Fruit fly (Drosophila melanogaster) whole organism, pupa: ENCODE measurements around the gene CG9743.

ENCODE experiments used
- CG10348 ChIP-seq: fragments of 200-800 bp; sonication (Bioruptor generic); IDR thresholded peaks from 2 replicates; pipeline ENCODE4 v1.3.6; 2022; ENCODE audit warnings: missing biosample characterization, missing genetic modification characterization
- CG12605 ChIP-seq: fragments of 200-800 bp; sonication (Bioruptor generic); IDR thresholded peaks from 2 replicates; pipeline ENCODE4 v1.3.6; 2022; ENCODE audit warnings: missing biosample characterization, missing genetic modification characterization
- CG13204 ChIP-seq: fragments of 200-800 bp; sonication (Bioruptor generic); optimal IDR thresholded peaks from 2 replicates; lab custom pipeline; 2018; ENCODE audit warnings: missing biosample characterization, mild to moderate bottlenecking, missing genetic modification characterization, moderate library complexity
- CG14655 ChIP-seq: fragments of 200-800 bp; sonication (Bioruptor generic); optimal IDR thresholded peaks from 3 replicates; lab custom pipeline; 2017; ENCODE audit warnings: mild to moderate bottlenecking, missing biosample characterization, missing genetic modification reagents, missing genetic modification characterization
- CG15710 ChIP-seq: fragments of 200-800 bp; sonication (Bioruptor generic); optimal IDR thresholded peaks from 2 replicates; lab custom pipeline; 2018; ENCODE audit warnings: missing biosample characterization, mild to moderate bottlenecking, missing genetic modification characterization, moderate library complexity
- CG17806 ChIP-seq: fragments of 200-800 bp; sonication (Bioruptor generic); optimal IDR thresholded peaks from 2 replicates; lab custom pipeline; 2018; ENCODE audit warnings: missing biosample characterization, mild to moderate bottlenecking, missing genetic modification characterization, moderate library complexity
- CG32121 ChIP-seq: fragments of 200-800 bp; sonication (Bioruptor generic); IDR thresholded peaks from 2 replicates; pipeline ENCODE4 v1.3.6; 2022; ENCODE audit warnings: missing biosample characterization, missing genetic modification characterization
- CG34367 ChIP-seq: fragments of 200-800 bp; sonication (Bioruptor generic); optimal IDR thresholded peaks from 2 replicates; lab custom pipeline; 2018; ENCODE audit warnings: missing biosample characterization, mild to moderate bottlenecking, missing genetic modification characterization
- CG4496 ChIP-seq: fragments of 200-800 bp; sonication (Bioruptor generic); IDR thresholded peaks from 3 replicates; pipeline ENCODE4 v1.3.6; 2022; ENCODE audit warnings: missing biosample characterization, missing genetic modification characterization
- CG8159 ChIP-seq: fragments of 200-800 bp; sonication (Bioruptor generic); optimal IDR thresholded peaks from 3 replicates; lab custom pipeline; 2018; ENCODE audit warnings: missing biosample characterization, mild to moderate bottlenecking, missing genetic modification characterization, moderate library complexity
- CG8301 ChIP-seq: fragments of 200-800 bp; sonication (Bioruptor generic); optimal IDR thresholded peaks from 2 replicates; lab custom pipeline; 2018; ENCODE audit warnings: missing biosample characterization, mild to moderate bottlenecking, missing genetic modification characterization
- CG9948 ChIP-seq: fragments of 200-800 bp; sonication (Bioruptor generic); optimal IDR thresholded peaks from 2 replicates; lab custom pipeline; 2018; ENCODE audit warnings: missing biosample characterization, mild to moderate bottlenecking, missing genetic modification characterization, moderate library complexity
- D1 ChIP-seq: fragments of 200-800 bp; sonication (Bioruptor generic); optimal IDR thresholded peaks from 2 replicates; lab custom pipeline; 2018; ENCODE audit warnings: missing biosample characterization, mild to moderate bottlenecking, missing genetic modification characterization, moderate library complexity
- EcR ChIP-seq: fragments of 200-800 bp; sonication (Bioruptor generic); optimal IDR thresholded peaks from 3 replicates; lab custom pipeline; 2019; ENCODE audit warnings: missing biosample characterization, missing genetic modification characterization, mild to moderate bottlenecking, moderate library complexity, missing genetic modification reagents
- Ets98B ChIP-seq: fragments of 200-800 bp; sonication (Bioruptor generic); IDR thresholded peaks from 2 replicates; pipeline ENCODE4 v1.3.6; 2022; ENCODE audit warnings: missing biosample characterization, missing genetic modification characterization
- Pif1A ChIP-seq: fragments of 200-800 bp; sonication (Bioruptor generic); optimal IDR thresholded peaks from 3 replicates; lab custom pipeline; 2016; ENCODE audit warnings: missing biosample characterization, missing genetic modification characterization
- Pif1B ChIP-seq: fragments of 200-800 bp; sonication (Bioruptor generic); optimal IDR thresholded peaks from 3 replicates; lab custom pipeline; 2016; ENCODE audit warnings: missing biosample characterization, missing genetic modification characterization
- Snoo ChIP-seq: fragments of 200-800 bp; sonication (Bioruptor generic); optimal IDR thresholded peaks from 3 replicates; lab custom pipeline; 2017; ENCODE audit warnings: missing biosample characterization, mild to moderate bottlenecking, missing genetic modification characterization, inconsistent platforms
- fd96Ca ChIP-seq: fragments of 200-800 bp; sonication (Bioruptor generic); IDR thresholded peaks from 3 replicates; pipeline ENCODE4 v1.3.6; 2022; ENCODE audit warnings: missing biosample characterization, missing genetic modification characterization
- gl ChIP-seq: fragments of 200-800 bp; sonication (Bioruptor generic); optimal IDR thresholded peaks from 2 replicates; lab custom pipeline; 2018; ENCODE audit warnings: missing biosample characterization, mild to moderate bottlenecking, missing genetic modification characterization
- rn ChIP-seq: fragments of 200-800 bp; sonication (Bioruptor generic); IDR thresholded peaks from 2 replicates; pipeline ENCODE4 v1.3.6; 2022; ENCODE audit warnings: missing biosample characterization, missing genetic modification characterization

The CG9743 gene

dm6 chr3R:30202898-30203103, at the start of gene CG9743:
TSS of gene CG9743 (minus strand) at chr3R:30202998.
- TF ChIP-seq EcR (GFP tag; lab: Kevin White, UChicago): no peak

dm6 chr3R:30252317-30252716, 49.5 kb upstream of the CG9743 start:
- TF ChIP-seq CG9948 (tag; lab: Kevin White, UChicago): no peak
- TF ChIP-seq Snoo: no peak
- no peak for TF ChIP-seq CG12605
- TF ChIP-seq CG4496 (GFP tag; lab: Robert Waterston, UW): no peak
- no peak for TF ChIP-seq D1 (tag; lab: Kevin White, UChicago)
- TF ChIP-seq CG15710 (tag; lab: Kevin White, UChicago): no peak
- no peak for TF ChIP-seq CG34367

- TF ChIP-seq CG9948 (tag; lab: Kevin White, UChicago): no peak
- TF ChIP-seq Pif1A: no peak
- TF ChIP-seq CG8301 (tag; lab: Kevin White, UChicago): no peak
- TF ChIP-seq CG15710 (tag; lab: Kevin White, UChicago): no peak
- TF ChIP-seq rn (GFP tag; lab: Robert Waterston, UW): no peak
- TF ChIP-seq CG12605: no peak
- no peak for TF ChIP-seq Pif1B
- TF ChIP-seq fd96Ca (GFP tag; lab: Robert Waterston, UW): no peak
- TF ChIP-seq D1 (tag; lab: Kevin White, UChicago): no peak
- no peak for TF ChIP-seq CG13204 (GFP tag; lab: Kevin White, UChicago)
- TF ChIP-seq CG10348 (GFP tag; lab: Robert Waterston, UW): no peak
- TF ChIP-seq CG17806: no peak
- no peak for TF ChIP-seq CG4496 (GFP tag; lab: Robert Waterston, UW)
- no peak for TF ChIP-seq gl
- no peak for TF ChIP-seq CG14655 (GFP tag; lab: Kevin White, UChicago)
- TF ChIP-seq Snoo: no peak
- TF ChIP-seq EcR (GFP tag; lab: Kevin White, UChicago): no peak
- TF ChIP-seq CG8159 (tag; lab: Kevin White, UChicago): no peak
- TF ChIP-seq Ets98B: no peak
- no peak for TF ChIP-seq CG34367
- TF ChIP-seq, all 21 proteins: peak for 0
Observed at dm6 chr3R:30250496-30250978, 47.7 kb upstream of the CG9743 start, which contains the start of gene CG9682. TSS of gene CG9682 (plus strand) at chr3R:30250928.

DNA sequence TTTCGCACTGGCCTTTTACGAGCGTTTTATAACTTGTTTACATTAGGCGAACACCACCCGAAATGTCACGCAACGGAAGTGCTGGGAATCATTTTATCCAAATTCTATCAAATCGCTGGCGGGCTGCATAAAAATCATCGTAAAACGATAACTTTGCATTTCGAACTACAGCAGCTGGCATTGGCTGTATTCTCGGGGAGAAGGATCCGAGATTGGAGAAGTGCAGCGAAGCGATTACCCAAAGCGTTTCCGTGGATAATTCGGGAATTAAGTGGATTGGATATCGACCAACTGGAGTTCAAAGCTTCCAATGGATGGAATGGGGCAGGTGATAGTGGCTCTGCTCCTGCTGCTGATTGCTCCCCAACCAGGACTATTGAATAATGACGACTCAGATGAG, 46.5 kb upstream of the CG9743 start, which contains the start of gene CG34299:
CG34299 (plus strand) TSS at position 301 of the 400 bp plus-strand sequence.
- TF ChIP-seq Snoo (no peak), Ets98B (no peak), CG10348 (GFP tag; lab: Robert Waterston, UW) (no peak), gl (no peak), CG13204 (GFP tag; lab: Kevin White, UChicago) (no peak), CG8159 (tag; lab: Kevin White, UChicago) (no peak), D1 (tag; lab: Kevin White, UChicago) (no peak), CG14655 (GFP tag; lab: Kevin White, UChicago) (no peak), CG12605 (no peak), CG34367 (no peak), CG32121 (no peak), CG17806 (no peak), CG4496 (GFP tag; lab: Robert Waterston, UW) (no peak)
- TF ChIP-seq, all 21 proteins: peak for 0

dm6 chr3R:30248565-30248964, 45.8 kb upstream of the CG9743 start:
- TF ChIP-seq EcR (GFP tag; lab: Kevin White, UChicago) (no peak), CG8301 (tag; lab: Kevin White, UChicago) (no peak), CG14655 (GFP tag; lab: Kevin White, UChicago) (no peak), CG8159 (tag; lab: Kevin White, UChicago) (no peak), gl (no peak), Pif1A (no peak), fd96Ca (GFP tag; lab: Robert Waterston, UW) (no peak), Pif1B (no peak), CG4496 (GFP tag; lab: Robert Waterston, UW) (no peak), CG12605 (0 out of 2 replicates have a peak, but pooled peaks have one; percentile 11), CG32121 (no peak), CG9948 (tag; lab: Kevin White, UChicago) (no peak), CG10348 (GFP tag; lab: Robert Waterston, UW) (no peak), D1 (tag; lab: Kevin White, UChicago) (no peak), rn (GFP tag; lab: Robert Waterston, UW) (no peak), Ets98B (peak; percentile 22; the same call in 1 of the 2 replicates), CG34367 (no peak)
- TF ChIP-seq, all 21 proteins: peak for 2

dm6 chr3R:30247802-30248363, 45.1 kb upstream of the CG9743 start:
- TF ChIP-seq CG4496 (GFP tag; lab: Robert Waterston, UW): peak; percentile 45; the same call in 1 of the 3 replicates
- no peak for TF ChIP-seq CG13204 (GFP tag; lab: Kevin White, UChicago)
- TF ChIP-seq CG12605: peak; percentile 58
- TF ChIP-seq, all 21 proteins: peak for 2

DNA sequence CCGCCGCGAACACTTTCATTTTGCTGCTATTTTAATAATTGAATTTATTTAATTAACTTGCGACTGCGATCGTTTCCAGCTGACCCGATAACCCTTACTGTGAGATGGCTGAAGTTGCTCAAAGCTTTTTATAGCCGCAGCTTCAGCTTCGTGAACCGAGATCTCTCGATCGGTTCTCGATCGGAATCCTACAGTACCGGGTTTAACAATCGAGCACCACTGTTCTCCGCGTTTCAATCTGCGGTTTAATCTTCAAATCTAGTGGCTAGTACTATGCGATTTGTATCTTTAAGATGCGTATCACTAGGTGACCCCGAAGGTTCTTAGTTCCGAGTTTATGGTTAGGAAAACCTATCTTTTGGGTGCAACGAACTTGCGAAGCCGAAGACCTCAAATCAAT, 43.8 kb upstream of the CG9743 start, which contains the start of gene CG9733:
CG9733 (minus strand) TSS at position 101 of the 400 bp plus-strand sequence.
- no peak for TF ChIP-seq D1 (tag; lab: Kevin White, UChicago)
- no peak for TF ChIP-seq Pif1A
- no peak for TF ChIP-seq CG32121
- no peak for TF ChIP-seq Pif1B
- TF ChIP-seq CG17806: no peak
- no peak for TF ChIP-seq CG9948 (tag; lab: Kevin White, UChicago)
